Worm (Caenorhabditis elegans): ENCODE data around the gene lido-6.
A peak's percentile ranks its signal among the peaks of the same experiment; 100 is the strongest.

Gene lido-6

ce11 chrX:17070495-17070894 is 44.5 kb downstream of the lido-6 start:
- TF ChIP-seq nhr-25 (tag; optimal IDR thresholded peaks at IDR 0.05) = peak; percentile 13
- TF ChIP-seq sma-3 (GFP tag; optimal IDR thresholded peaks at IDR 0.05) = peak; percentile 32
- no peak for TF ChIP-seq egl-27 (tag; optimal IDR thresholded peaks at IDR 0.05)
- peak; percentile 89 for TF ChIP-seq blmp-1 (tag; optimal IDR thresholded peaks at IDR 0.05; ENCODE audit: insufficient read depth)
- no peak for TF ChIP-seq lsy-2 (tag; optimal IDR thresholded peaks at IDR 0.05)
- no peak for TF ChIP-seq elt-3 (tag; optimal IDR thresholded peaks at IDR 0.05)
- no peak for TF ChIP-seq nhr-77 (tag; optimal IDR thresholded peaks at IDR 0.05)
- TF ChIP-seq F13H6.1 (tag; optimal IDR thresholded peaks at IDR 0.05) = peak; percentile 27
- TF ChIP-seq nhr-12 (tag; optimal IDR thresholded peaks at IDR 0.05) = no peak

ce11 chrX:17066937-17067336 is 48.1 kb downstream of the lido-6 start:
- TF ChIP-seq sma-9 (GFP tag; optimal IDR thresholded peaks at IDR 0.05) = peak; percentile 55
- no peak for TF ChIP-seq sma-9 (tag; optimal IDR thresholded peaks at IDR 0.05)
- TF ChIP-seq fos-1 (tag; optimal IDR thresholded peaks at IDR 0.05) = peak; percentile 21
- no peak for TF ChIP-seq elt-3 (tag; optimal IDR thresholded peaks at IDR 0.05)

- TF ChIP-seq sma-9 (GFP tag; optimal IDR thresholded peaks at IDR 0.05) (peak; percentile 26), sma-9 (tag; optimal IDR thresholded peaks at IDR 0.05) (no peak), nhr-21 (tag; optimal IDR thresholded peaks at IDR 0.05) (no peak), nhr-10 (tag; optimal IDR thresholded peaks at IDR 0.05) (no peak), sem-4 (tag; optimal IDR thresholded peaks at IDR 0.05) (no peak), fos-1 (tag; optimal IDR thresholded peaks at IDR 0.05) (peak; percentile 41), crh-2 (tag; optimal IDR thresholded peaks at IDR 0.05) (peak; percentile 14), skn-1 (tag; optimal IDR thresholded peaks at IDR 0.05) (peak; percentile 5)
Measured at ce11 chrX:17064820-17065219, 50.2 kb downstream of the lido-6 start.

ce11 chrX:17063749-17064252 is 51.2 kb downstream of the lido-6 start:
- peak; percentile 33 for TF ChIP-seq nhr-25 (tag; optimal IDR thresholded peaks at IDR 0.05)
- no peak for TF ChIP-seq ztf-11 (tag; optimal IDR thresholded peaks at IDR 0.05)
- TF ChIP-seq mbf-1 (tag; optimal IDR thresholded peaks at IDR 0.05) = no peak
- no peak for TF ChIP-seq elt-1 (tag; optimal IDR thresholded peaks at IDR 0.05)
- peak; percentile 75 for TF ChIP-seq nhr-21 (tag; optimal IDR thresholded peaks at IDR 0.05)
- TF ChIP-seq mab-5 (tag; optimal IDR thresholded peaks at IDR 0.05) = no peak
- TF ChIP-seq sma-3 (GFP tag; optimal IDR thresholded peaks at IDR 0.05) = peak; percentile 82
- TF ChIP-seq nhr-237 (tag; optimal IDR thresholded peaks at IDR 0.05) = no peak
- no peak for TF ChIP-seq sem-4 (tag; optimal IDR thresholded peaks at IDR 0.05)
- peak; percentile 59 for TF ChIP-seq F13H6.1 (tag; optimal IDR thresholded peaks at IDR 0.05)
- peak; percentile 6 for TF ChIP-seq egl-27 (tag; optimal IDR thresholded peaks at IDR 0.05)
- TF ChIP-seq fos-1 (tag; optimal IDR thresholded peaks at IDR 0.05) = peak; percentile 82
- no peak for TF ChIP-seq Y55F3AM.14 (GFP tag; optimal IDR thresholded peaks at IDR 0.05)
- TF ChIP-seq ceh-16 (tag; optimal IDR thresholded peaks at IDR 0.05) = no peak
- no peak for TF ChIP-seq lin-39 (tag; optimal IDR thresholded peaks at IDR 0.05)
- peak; percentile 95 for TF ChIP-seq sma-9 (GFP tag; optimal IDR thresholded peaks at IDR 0.05)
- TF ChIP-seq sma-9 (tag; optimal IDR thresholded peaks at IDR 0.05) = no peak
- TF ChIP-seq C34F6.9 (tag; optimal IDR thresholded peaks at IDR 0.05) = peak; percentile 19
- TF ChIP-seq nhr-12 (tag; optimal IDR thresholded peaks at IDR 0.05) = no peak
- no peak for TF ChIP-seq ztf-4 (tag; optimal IDR thresholded peaks at IDR 0.05)
- no peak for TF ChIP-seq ZK546.5 (tag; optimal IDR thresholded peaks at IDR 0.05)
- no peak for TF ChIP-seq nhr-77 (tag; optimal IDR thresholded peaks at IDR 0.05)
- TF ChIP-seq aly-2 (tag; optimal IDR thresholded peaks at IDR 0.05) = no peak
- peak; percentile 72 for TF ChIP-seq crh-2 (tag; optimal IDR thresholded peaks at IDR 0.05)
- TF ChIP-seq nhr-129 (tag; optimal IDR thresholded peaks at IDR 0.05) = peak; percentile 64
- TF ChIP-seq blmp-1 (tag; optimal IDR thresholded peaks at IDR 0.05; ENCODE audit: insufficient read depth) = peak; percentile 40
- no peak for TF ChIP-seq ztf-1 (GFP tag; conservative IDR thresholded peaks at IDR 0.05)
- peak; percentile 47 for TF ChIP-seq gmeb-1 (tag; optimal IDR thresholded peaks at IDR 0.05)
- no peak for TF ChIP-seq alr-1 (tag; optimal IDR thresholded peaks at IDR 0.05)
- TF ChIP-seq mdl-1 (tag; optimal IDR thresholded peaks at IDR 0.05) = peak; percentile 53 to 81
- TF ChIP-seq lsy-2 (tag; optimal IDR thresholded peaks at IDR 0.05) = peak in 1 of 2 experiments; percentile 58

Measured in whole organism, L2 larva.